Worm (Caenorhabditis elegans) whole organism, L1 larva: ENCODE data around the gene T25G12.3.

Experiments used
- ceh-82 ChIP-seq, 3 experiments: fragments of 150-350 bp in 1 of 3; sonication (generic microtip) in 2 of 3; optimal IDR thresholded peaks; 2 replicates each; lab custom pipeline; 2014 to 2017; ENCODE audit warnings: missing biosample characterization in 3 of 3, missing genetic modification characterization in 3 of 3
- dsc-1 ChIP-seq: sonication (generic microtip); optimal IDR thresholded peaks from 2 replicates; lab custom pipeline; 2016; ENCODE audit warnings: mild to moderate bottlenecking, missing genetic modification characterization, missing compliant biosample characterization
- efl-1 ChIP-seq, 4 experiments: fragments of 150-350 bp; optimal IDR thresholded peaks in 3 of 4; peaks in 1 of 4; 1 replicate in 1 of 4; 2 replicates in 3 of 4; lab custom pipeline; 2014; ENCODE audit warnings: missing biosample characterization in 2 of 4, missing genetic modification characterization in 2 of 4, missing genetic modification reagents in 2 of 4
- elt-3 ChIP-seq, 6 experiments: fragments of 150-350 bp in 1 of 6; sonication (generic microtip); optimal IDR thresholded peaks; 2 replicates each; lab custom pipeline; 2017 to 2018; ENCODE audit warnings: missing biosample characterization in 6 of 6, missing genetic modification characterization in 6 of 6, inconsistent platforms in 1 of 6
- fkh-10 ChIP-seq: sonication (generic microtip); optimal IDR thresholded peaks from 2 replicates; lab custom pipeline; 2017; ENCODE audit warnings: missing biosample characterization, missing genetic modification reagents, missing genetic modification characterization
- fkh-8 ChIP-seq: sonication (generic microtip); optimal IDR thresholded peaks from 2 replicates; lab custom pipeline; 2016; ENCODE audit warnings: mild to moderate bottlenecking, missing genetic modification characterization, missing compliant biosample characterization
- lin-14 ChIP-seq: fragments of 200-800 bp; sonication (Bioruptor generic); optimal IDR thresholded peaks from 2 replicates; lab custom pipeline; 2018; ENCODE audit warnings: mild to moderate bottlenecking, missing genetic modification characterization, moderate library complexity, missing compliant biosample characterization
- lin-15B ChIP-seq: fragments of 150-350 bp; sonication (generic microtip); optimal IDR thresholded peaks from 3 replicates; lab custom pipeline; 2014; ENCODE audit warnings: missing biosample characterization, missing genetic modification characterization
- zag-1 ChIP-seq: fragments of 150-350 bp; optimal IDR thresholded peaks from 2 replicates; lab custom pipeline; 2014; ENCODE audit warnings: missing biosample characterization, missing genetic modification characterization

- no peak for TF ChIP-seq fkh-8 (tag; lab: Kevin White, UChicago)
- no peak for TF ChIP-seq elt-3 (tag; optimal IDR thresholded peaks at IDR 0.05; lab: Kevin White, UChicago)
- no peak for TF ChIP-seq zag-1 (tag; lab: Kevin White, UChicago)
- TF ChIP-seq lin-14: no peak
- no peak for TF ChIP-seq fkh-10 (GFP tag; lab: Kevin White, UChicago)
- no peak for TF ChIP-seq efl-1 (optimal IDR thresholded peaks at IDR 0.05; lab: Kevin White, UChicago)
- TF ChIP-seq efl-1 (GFP tag; optimal IDR thresholded peaks at IDR 0.05 in 1 of 2; lab: Kevin White, UChicago): no peak
- TF ChIP-seq ceh-82 (tag; optimal IDR thresholded peaks at IDR 0.05; lab: Kevin White, UChicago): no peak
- TF ChIP-seq lin-15B (tag; lab: Kevin White, UChicago): no peak
- no peak for TF ChIP-seq dsc-1 (tag; lab: Kevin White, UChicago)
These were observed 22.2 kb upstream of the T25G12.3 start, which contains the start of gene T08G2.2 for ce11 chrX:17209265-17209664.
